Worm (Caenorhabditis elegans) whole organism, late embryonic: ENCODE data around the gene F14F9.5.

Experiments
- ceh-19 ChIP-seq: fragments of 200-800 bp; sonication (Bioruptor generic); optimal IDR thresholded peaks from 2 replicates; lab custom pipeline; 2018; ENCODE audit warnings: mild to moderate bottlenecking, missing genetic modification characterization, missing compliant biosample characterization
- ceh-24 ChIP-seq: sonication (generic microtip); optimal IDR thresholded peaks from 2 replicates; lab custom pipeline; 2016; ENCODE audit warnings: mild to moderate bottlenecking, missing genetic modification characterization, missing compliant biosample characterization
- ceh-45 ChIP-seq: fragments of 200-800 bp; sonication (Bioruptor generic); IDR thresholded peaks from 2 replicates; pipeline ENCODE4 v1.3.6; 2022; ENCODE audit warnings: missing genetic modification reagents, missing genetic modification characterization, missing compliant biosample characterization
- elt-2 ChIP-seq: sonication (generic microtip); optimal IDR thresholded peaks from 2 replicates; lab custom pipeline; 2016; ENCODE audit warnings: missing genetic modification reagents, missing genetic modification characterization, missing compliant biosample characterization
- eyg-1 ChIP-seq: sonication (generic microtip); optimal IDR thresholded peaks from 2 replicates; lab custom pipeline; 2016; ENCODE audit warnings: missing genotype, missing genetic modification characterization, missing compliant biosample characterization
- hlh-13 ChIP-seq: fragments of 200-800 bp; sonication (Bioruptor generic); optimal IDR thresholded peaks from 2 replicates; lab custom pipeline; 2018; ENCODE audit warnings: mild to moderate bottlenecking, missing genetic modification characterization, missing compliant biosample characterization
- hlh-15 ChIP-seq: sonication (generic microtip); optimal IDR thresholded peaks from 2 replicates; lab custom pipeline; 2016; ENCODE audit warnings: missing genetic modification characterization, missing compliant biosample characterization
- hlh-30 ChIP-seq: sonication (generic microtip); optimal IDR thresholded peaks from 2 replicates; lab custom pipeline; 2017; ENCODE audit warnings: antibody characterized with exemption, missing genetic modification characterization, missing compliant biosample characterization; ENCODE audit not compliant: insufficient read depth
- lin-11 ChIP-seq: fragments of 200-800 bp; sonication (Bioruptor generic); optimal IDR thresholded peaks from 2 replicates; lab custom pipeline; 2018; ENCODE audit warnings: mild to moderate bottlenecking, missing genetic modification characterization, missing compliant biosample characterization
- mec-3 ChIP-seq: sonication (generic microtip); optimal IDR thresholded peaks from 2 replicates; lab custom pipeline; 2016; ENCODE audit warnings: borderline replicate concordance, missing genetic modification characterization, missing compliant biosample characterization
- pros-1 ChIP-seq: fragments of 150-350 bp; optimal IDR thresholded peaks from 2 replicates; lab custom pipeline; 2014; ENCODE audit warnings: missing biosample characterization, missing genetic modification reagents, missing genetic modification characterization
- ref-2 ChIP-seq: sonication (generic microtip); optimal IDR thresholded peaks from 2 replicates; lab custom pipeline; 2016; ENCODE audit warnings: missing genetic modification characterization, missing compliant biosample characterization
- tbx-7 ChIP-seq: sonication (generic microtip); optimal IDR thresholded peaks from 2 replicates; lab custom pipeline; 2016; ENCODE audit warnings: missing genotype, missing genetic modification characterization, missing compliant biosample characterization
- ttx-3 ChIP-seq: sonication (generic microtip); optimal IDR thresholded peaks from 2 replicates; lab custom pipeline; 2016; ENCODE audit warnings: missing genetic modification reagents, missing genetic modification characterization, missing compliant biosample characterization

Gene F14F9.5

ce11 chrV:5177209-5177608 lies 50.3 kb downstream of the F14F9.5 start, which contains the start of gene ugt-51:
ugt-51 (minus strand) TSS chrV:5177309.
- TF ChIP-seq hlh-30 (tag; lab: Kevin White, UChicago) (no peak), ref-2 (tag; lab: Kevin White, UChicago) (no peak), ceh-24 (tag; lab: Kevin White, UChicago) (no peak), ceh-45 (GFP tag; lab: Robert Waterston, UW) (no peak), ceh-19 (GFP tag; lab: Kevin White, UChicago) (no peak), hlh-13 (GFP tag; lab: Kevin White, UChicago) (no peak), lin-11 (tag; lab: Kevin White, UChicago) (no peak), eyg-1 (tag; lab: Kevin White, UChicago) (no peak), hlh-15 (no peak), pros-1 (tag; lab: Kevin White, UChicago) (no peak), ttx-3 (tag; lab: Kevin White, UChicago) (no peak)

ce11 chrV:5178051-5178450 lies 51.2 kb downstream of the F14F9.5 start:
- no peak for TF ChIP-seq mec-3 (tag; lab: Kevin White, UChicago)
- TF ChIP-seq elt-2 (tag; lab: Kevin White, UChicago) = peak; percentile 60
- TF ChIP-seq tbx-7 (tag; lab: Kevin White, UChicago) = no peak
